Worm (Caenorhabditis elegans) whole organism, L4/young adult: ENCODE measurements around the gene itm-2.

Experiments used
- W03F9.2 ChIP-seq: fragments of 150-350 bp; optimal IDR thresholded peaks from 2 replicates; lab custom pipeline; 2014; ENCODE audit warnings: missing biosample characterization, missing genetic modification characterization
- dao-5 ChIP-seq: sonication (generic microtip); optimal IDR thresholded peaks from 2 replicates; lab custom pipeline; 2016; ENCODE audit warnings: missing genotype, missing genetic modification characterization, moderate library complexity, missing compliant biosample characterization
- him-1 ChIP-seq: sonication (generic microtip); optimal IDR thresholded peaks from 2 replicates; lab custom pipeline; 2016; ENCODE audit warnings: missing genotype, missing genetic modification reagents, missing genetic modification characterization, missing compliant biosample characterization

itm-2 gene

ce11 chrX:5458043-5458442, 13.1 kb downstream of the itm-2 start:
- no peak for TF ChIP-seq W03F9.2 (tag; lab: Kevin White, UChicago)
- no peak for TF ChIP-seq dao-5 (tag; lab: Kevin White, UChicago)
- TF ChIP-seq him-1 (tag; lab: Kevin White, UChicago): no peak

ce11 chrX:5458750-5459149, 13.8 kb downstream of the itm-2 start:
- TF ChIP-seq dao-5 (tag; lab: Kevin White, UChicago) (no peak), W03F9.2 (tag; lab: Kevin White, UChicago) (no peak), him-1 (tag; lab: Kevin White, UChicago) (no peak)

ce11 chrX:5460930-5461329, 16.0 kb downstream of the itm-2 start, which contains the start of gene ddr-1:
TSS of gene ddr-1 (plus strand) at chrX:5461230.
- TF ChIP-seq dao-5 (tag; lab: Kevin White, UChicago): no peak
- TF ChIP-seq W03F9.2 (tag; lab: Kevin White, UChicago): no peak
- no peak for TF ChIP-seq him-1 (tag; lab: Kevin White, UChicago)

ce11 chrX:5465631-5466030, 20.7 kb downstream of the itm-2 start:
- no peak for TF ChIP-seq dao-5 (tag; lab: Kevin White, UChicago)
- no peak for TF ChIP-seq him-1 (tag; lab: Kevin White, UChicago)
- no peak for TF ChIP-seq W03F9.2 (tag; lab: Kevin White, UChicago)

- no peak for TF ChIP-seq dao-5 (tag; lab: Kevin White, UChicago)
- no peak for TF ChIP-seq W03F9.2 (tag; lab: Kevin White, UChicago)
- TF ChIP-seq him-1 (tag; lab: Kevin White, UChicago): no peak
These were observed 21.2 kb downstream of the itm-2 start for ce11 chrX:5466149-5466548.

- TF ChIP-seq W03F9.2 (tag; lab: Kevin White, UChicago) (no peak), him-1 (tag; lab: Kevin White, UChicago) (no peak)
These were observed 22.3 kb downstream of the itm-2 start for ce11 chrX:5467308-5467707.

ce11 chrX:5467820-5468270, 22.9 kb downstream of the itm-2 start, which contains the start of gene dpyd-1:
TSS of gene dpyd-1 (plus strand) at chrX:5467870.
- TF ChIP-seq him-1 (tag; lab: Kevin White, UChicago): no peak
- TF ChIP-seq W03F9.2 (tag; lab: Kevin White, UChicago): no peak
- TF ChIP-seq dao-5 (tag; lab: Kevin White, UChicago): no peak

ce11 chrX:5470111-5470745, 25.3 kb downstream of the itm-2 start:
- TF ChIP-seq dao-5 (tag; lab: Kevin White, UChicago): no peak
- no peak for TF ChIP-seq him-1 (tag; lab: Kevin White, UChicago)
- TF ChIP-seq W03F9.2 (tag; lab: Kevin White, UChicago): no peak

ce11 chrX:5475164-5475576, 30.2 kb downstream of the itm-2 start:
- TF ChIP-seq W03F9.2 (tag; lab: Kevin White, UChicago) (no peak), him-1 (tag; lab: Kevin White, UChicago) (no peak), dao-5 (tag; lab: Kevin White, UChicago) (no peak)

- TF ChIP-seq W03F9.2 (tag; lab: Kevin White, UChicago): no peak
- TF ChIP-seq him-1 (tag; lab: Kevin White, UChicago): no peak
- TF ChIP-seq dao-5 (tag; lab: Kevin White, UChicago): no peak
These were observed 31.4 kb downstream of the itm-2 start for ce11 chrX:5476357-5476756.

ce11 chrX:5477597-5477996, 32.6 kb downstream of the itm-2 start:
- no peak for TF ChIP-seq W03F9.2 (tag; lab: Kevin White, UChicago)
- TF ChIP-seq him-1 (tag; lab: Kevin White, UChicago): no peak

- no peak for TF ChIP-seq him-1 (tag; lab: Kevin White, UChicago)
- no peak for TF ChIP-seq W03F9.2 (tag; lab: Kevin White, UChicago)
- TF ChIP-seq dao-5 (tag; lab: Kevin White, UChicago): no peak
These were observed 33.9 kb downstream of the itm-2 start for ce11 chrX:5478875-5479274.

ce11 chrX:5479300-5479811, 34.4 kb downstream of the itm-2 start, which contains the start of gene dlg-1:
TSS of gene dlg-1 (plus strand) at chrX:5479700.
- TF ChIP-seq dao-5 (tag; lab: Kevin White, UChicago): no peak
- no peak for TF ChIP-seq him-1 (tag; lab: Kevin White, UChicago)
